Worm (Caenorhabditis elegans) whole organism, midembryonic: ENCODE results near the gene F56H9.2.

Experiments used
- T22C8.4 ChIP-seq: fragments of 200-800 bp; sonication (Bioruptor generic); IDR thresholded peaks from 2 replicates; pipeline ENCODE4 v1.3.6; 2022; ENCODE audit warnings: missing genetic modification characterization, missing compliant biosample characterization
- cog-1 ChIP-seq: sonication (generic microtip); optimal IDR thresholded peaks from 2 replicates; lab custom pipeline; 2016; ENCODE audit warnings: missing genetic modification characterization, missing compliant biosample characterization
- flt-1 ChIP-seq: fragments of 200-800 bp; sonication (Bioruptor generic); IDR thresholded peaks from 2 replicates; pipeline ENCODE4 v1.3.6; 2022; ENCODE audit warnings: missing genetic modification characterization, missing compliant biosample characterization
- klf-2 ChIP-seq: fragments of 200-800 bp; sonication (Bioruptor generic); conservative IDR thresholded peaks from 2 replicates; pipeline ENCODE4 v1.3.6; 2022; ENCODE audit warnings: missing genetic modification reagents, missing genetic modification characterization, missing compliant biosample characterization
- med-1 ChIP-seq: sonication (generic microtip); optimal IDR thresholded peaks from 2 replicates; lab custom pipeline; 2017; ENCODE audit warnings: missing genetic modification characterization, mild to moderate bottlenecking, missing compliant biosample characterization, antibody characterized with exemption, missing genetic modification reagents; ENCODE audit not compliant: insufficient read depth
- ref-1 ChIP-seq: fragments of 200-800 bp; sonication (Bioruptor generic); conservative IDR thresholded peaks from 2 replicates; pipeline ENCODE4 v1.3.6; 2022; ENCODE audit warnings: missing genetic modification reagents, missing genetic modification characterization, missing compliant biosample characterization
- tab-1 ChIP-seq: fragments of 200-800 bp; sonication (Bioruptor generic); IDR thresholded peaks from 2 replicates; pipeline ENCODE4 v1.3.6; 2022; ENCODE audit warnings: missing genetic modification characterization, missing compliant biosample characterization
- ztf-23 ChIP-seq: fragments of 200-800 bp; sonication (Bioruptor generic); IDR thresholded peaks from 2 replicates; pipeline ENCODE4 v1.3.6; 2022; ENCODE audit warnings: missing genetic modification reagents, missing genetic modification characterization, missing compliant biosample characterization
- ztf-29 ChIP-seq: fragments of 200-800 bp; sonication (Bioruptor generic); IDR thresholded peaks from 2 replicates; pipeline ENCODE4 v1.3.6; 2022; ENCODE audit warnings: missing genetic modification reagents, missing genetic modification characterization, missing compliant biosample characterization

The F56H9.2 gene

DNA sequence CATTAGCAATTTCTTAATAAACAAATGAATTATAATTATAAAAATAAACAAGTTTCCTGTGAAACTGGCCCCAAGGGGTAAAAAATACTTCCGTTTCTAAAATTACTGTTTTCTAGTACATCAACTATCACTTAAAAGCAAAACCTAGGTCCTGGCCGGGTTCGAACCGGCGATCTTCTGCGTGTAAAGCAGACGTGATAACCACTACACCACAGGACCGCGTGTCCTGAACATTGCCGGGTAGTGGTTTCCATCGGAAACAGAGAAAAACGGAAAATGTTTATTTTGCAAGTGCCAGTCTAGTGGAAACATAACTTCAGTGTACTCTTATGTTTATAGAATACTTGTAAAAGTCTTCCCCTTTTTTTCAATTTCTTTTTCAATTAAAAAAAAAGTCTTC is 45.7 kb downstream of the F56H9.2 start:
- TF ChIP-seq flt-1 (no peak), ref-1 (GFP tag; lab: Robert Waterston, UW) (no peak), med-1 (GFP tag; lab: Kevin White, UChicago) (no peak), ztf-23 (no peak), tab-1 (GFP tag; lab: Robert Waterston, UW) (no peak), cog-1 (tag; lab: Kevin White, UChicago) (no peak), klf-2 (no peak), T22C8.4 (GFP tag; lab: Robert Waterston, UW) (no peak), ztf-29 (GFP tag; lab: Robert Waterston, UW) (no peak)
